Worm (Caenorhabditis elegans) whole organism, young adult: ENCODE results near the gene F47B10.3.

Source experiments
- Y67H2A.10 ChIP-seq: fragments of 200-800 bp; sonication (Bioruptor generic); conservative IDR thresholded peaks from 2 replicates; pipeline ENCODE4 v1.3.6; 2022; ENCODE audit warnings: missing genetic modification reagents, missing genetic modification characterization, missing compliant biosample characterization
- ZK185.1 ChIP-seq: sonication (generic microtip); optimal IDR thresholded peaks from 2 replicates; lab custom pipeline; 2016; ENCODE audit warnings: mild to moderate bottlenecking, missing genetic modification characterization, missing compliant biosample characterization; ENCODE audit not compliant: poor library complexity, severe bottlenecking
- ama-1 ChIP-seq, 3 experiments: fragments of 150-350 bp in 1 of 3; sonication (generic microtip) in 2 of 3; optimal IDR thresholded peaks; 2 replicates each; lab custom pipeline; 2014 to 2018; ENCODE audit warnings: missing biosample characterization in 2 of 3, missing genetic modification characterization in 2 of 3, missing genetic modification reagents in 2 of 3
- atf-7 ChIP-seq: sonication (generic microtip); optimal IDR thresholded peaks from 2 replicates; lab custom pipeline; 2017; ENCODE audit warnings: mild to moderate bottlenecking, missing genetic modification characterization, missing compliant biosample characterization
- him-1 ChIP-seq: sonication (generic microtip); optimal IDR thresholded peaks from 2 replicates; lab custom pipeline; 2016; ENCODE audit warnings: missing genotype, missing genetic modification reagents, missing genetic modification characterization, missing compliant biosample characterization
- lsl-1 ChIP-seq: fragments of 200-800 bp; sonication (Bioruptor generic); optimal IDR thresholded peaks from 2 replicates; lab custom pipeline; 2018; ENCODE audit warnings: mild to moderate bottlenecking, missing genetic modification characterization, moderate library complexity, missing compliant biosample characterization
- pha-4 ChIP-seq: fragments of 150-350 bp; sonication (generic microtip); optimal IDR thresholded peaks from 2 replicates; lab custom pipeline; 2014; ENCODE audit warnings: missing biosample characterization, missing genetic modification reagents, missing genetic modification characterization
- sptf-2 ChIP-seq: fragments of 200-800 bp; sonication (Bioruptor generic); optimal IDR thresholded peaks from 2 replicates; lab custom pipeline; 2018; ENCODE audit warnings: mild to moderate bottlenecking, missing genetic modification characterization, missing compliant biosample characterization
- ztf-22 ChIP-seq: fragments of 200-800 bp; sonication (Bioruptor generic); optimal IDR thresholded peaks from 2 replicates; lab custom pipeline; 2018; ENCODE audit warnings: mild to moderate bottlenecking, missing genetic modification characterization, moderate library complexity, missing compliant biosample characterization
- ztf-6 ChIP-seq: fragments of 200-800 bp; sonication (Bioruptor generic); IDR thresholded peaks from 2 replicates; pipeline ENCODE4 v1.3.6; 2022; ENCODE audit warnings: missing genetic modification reagents, missing genetic modification characterization, missing compliant biosample characterization

DNA sequence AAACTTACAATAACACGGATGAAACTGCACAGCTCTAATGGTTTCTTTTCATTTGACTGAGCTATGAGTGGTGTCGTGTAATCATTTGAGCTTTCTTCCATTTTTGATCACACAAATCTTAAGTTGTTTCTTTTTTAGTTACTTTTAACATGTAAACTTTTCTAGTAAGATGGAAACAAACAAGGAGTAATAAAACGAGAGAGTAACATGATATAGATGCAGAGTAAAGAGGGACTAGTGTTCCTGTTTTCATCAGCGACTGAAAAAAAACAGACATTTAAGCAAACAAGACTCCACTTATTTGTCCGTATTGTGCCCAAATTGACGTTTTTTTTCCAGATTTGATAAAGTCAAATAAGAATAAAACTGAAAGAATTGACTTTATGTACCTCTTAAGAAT lies 21.9 kb upstream of the F47B10.3 start, which contains the start of gene pgp-7:
- TF ChIP-seq lsl-1 (no peak), ztf-6 (GFP tag; lab: Robert Waterston, UW) (no peak), atf-7 (no peak), him-1 (tag; lab: Kevin White, UChicago) (no peak), Y67H2A.10 (GFP tag; lab: Robert Waterston, UW) (no peak), ZK185.1 (no peak), ztf-22 (GFP tag; lab: Kevin White, UChicago) (no peak), ama-1 (optimal IDR thresholded peaks at IDR 0.05; lab: Kevin White, UChicago) (no peak), ama-1 (GFP tag; optimal IDR thresholded peaks at IDR 0.05; lab: Kevin White, UChicago) (no peak), pha-4 (no peak), sptf-2 (GFP tag; lab: Kevin White, UChicago) (no peak)
